Fruit fly (Drosophila melanogaster) whole organism, embryonic: ENCODE data around the gene CG42495.

ENCODE experiments used
- Bdp1 ChIP-seq: fragments of 200-800 bp; sonication (Bioruptor generic); optimal IDR thresholded peaks from 3 replicates; lab custom pipeline; 2016; ENCODE audit warnings: missing biosample characterization, missing genetic modification characterization
- Bteb2 ChIP-seq: fragments of 200-800 bp; sonication (Bioruptor generic); optimal IDR thresholded peaks from 2 replicates; lab custom pipeline; 2016; ENCODE audit warnings: missing biosample characterization, missing genetic modification characterization
- CG10147 ChIP-seq: fragments of 200-800 bp; sonication (Bioruptor generic); optimal IDR thresholded peaks from 2 replicates; lab custom pipeline; 2019; ENCODE audit warnings: missing biosample characterization, mild to moderate bottlenecking, missing genetic modification characterization, moderate library complexity
- CG10274 ChIP-seq: fragments of 200-800 bp; sonication (Bioruptor generic); optimal IDR thresholded peaks from 3 replicates; lab custom pipeline; 2017; ENCODE audit warnings: missing biosample characterization, mild to moderate bottlenecking, missing genetic modification characterization
- CG11723 ChIP-seq: fragments of 200-800 bp; sonication (Bioruptor generic); optimal IDR thresholded peaks from 2 replicates; lab custom pipeline; 2017; ENCODE audit warnings: missing biosample characterization, mild to moderate bottlenecking, missing genetic modification characterization
- CG12236 ChIP-seq: fragments of 200-800 bp; sonication (Bioruptor generic); optimal IDR thresholded peaks from 2 replicates; lab custom pipeline; 2016; ENCODE audit warnings: missing biosample characterization, missing genetic modification characterization
- CG12659 ChIP-seq: fragments of 200-800 bp; sonication (Bioruptor generic); optimal IDR thresholded peaks from 3 replicates; lab custom pipeline; 2017; ENCODE audit warnings: mild to moderate bottlenecking, missing biosample characterization, missing genetic modification reagents, missing genetic modification characterization
- CG12942 ChIP-seq: fragments of 200-800 bp; sonication (Bioruptor generic); optimal IDR thresholded peaks from 3 replicates; lab custom pipeline; 2016; ENCODE audit warnings: missing biosample characterization, missing genetic modification characterization
- CG15479 ChIP-seq: fragments of 200-800 bp; sonication (Bioruptor generic); optimal IDR thresholded peaks from 3 replicates; lab custom pipeline; 2019; ENCODE audit warnings: missing biosample characterization, mild to moderate bottlenecking, missing genetic modification characterization, moderate library complexity
- CG17385 ChIP-seq: fragments of 200-800 bp; sonication (Bioruptor generic); optimal IDR thresholded peaks from 3 replicates; lab custom pipeline; 2018; ENCODE audit warnings: missing biosample characterization, mild to moderate bottlenecking, missing genetic modification characterization
- CG2712 ChIP-seq: fragments of 200-800 bp; optimal IDR thresholded peaks from 3 replicates; lab custom pipeline; 2019; ENCODE audit warnings: missing biosample characterization, mild to moderate bottlenecking, missing genetic modification characterization, moderate library complexity
- CG31224 ChIP-seq: fragments of 200-800 bp; sonication (Bioruptor generic); IDR thresholded peaks from 2 replicates; pipeline ENCODE4 v1.3.6; 2022; ENCODE audit warnings: missing biosample characterization, missing genetic modification characterization
- CG3847 ChIP-seq: fragments of 200-800 bp; sonication (Bioruptor generic); IDR thresholded peaks from 2 replicates; pipeline ENCODE4 v1.3.6; 2022; ENCODE audit warnings: missing biosample characterization, missing genetic modification characterization
- CG4282 ChIP-seq: fragments of 200-800 bp; sonication (Bioruptor generic); optimal IDR thresholded peaks from 2 replicates; lab custom pipeline; 2016; ENCODE audit warnings: missing biosample characterization, missing genetic modification characterization
- CG4328 ChIP-seq: fragments of 200-800 bp; sonication (Bioruptor generic); optimal IDR thresholded peaks from 3 replicates; lab custom pipeline; 2017; ENCODE audit warnings: missing biosample characterization, missing genetic modification reagents, missing genetic modification characterization
- CG6254 ChIP-seq: fragments of 200-800 bp; sonication (Bioruptor generic); optimal IDR thresholded peaks from 3 replicates; lab custom pipeline; 2017; ENCODE audit warnings: mild to moderate bottlenecking, missing biosample characterization, missing genetic modification reagents, missing genetic modification characterization
- CG6272 ChIP-seq: fragments of 200-800 bp; sonication (Bioruptor generic); IDR thresholded peaks from 2 replicates; pipeline ENCODE4 v1.3.6; 2022; ENCODE audit warnings: missing biosample characterization, missing genetic modification characterization
- CG6654 ChIP-seq: fragments of 200-800 bp; sonication (Bioruptor generic); optimal IDR thresholded peaks from 2 replicates; lab custom pipeline; 2017; ENCODE audit warnings: missing biosample characterization, mild to moderate bottlenecking, missing genetic modification characterization
- CG6854 ChIP-seq: fragments of 200-800 bp; sonication (Bioruptor generic); optimal IDR thresholded peaks from 3 replicates; lab custom pipeline; 2017; ENCODE audit warnings: missing biosample characterization, mild to moderate bottlenecking, missing genetic modification characterization
- CG7786 ChIP-seq: fragments of 200-800 bp; sonication (Bioruptor generic); optimal IDR thresholded peaks from 2 replicates; lab custom pipeline; 2016; ENCODE audit warnings: missing biosample characterization, missing genetic modification characterization
- Dfd ChIP-seq, 2 experiments: fragments of >200 bp; optimal IDR thresholded peaks; 2 replicates each; lab custom pipeline; 2017; ENCODE audit warnings: missing biosample characterization in 2 of 2, missing genetic modification characterization in 2 of 2
- Eip74EF ChIP-seq, 2 experiments: fragments of 200-800 bp in 1 of 2; fragments of >200 bp in 1 of 2; sonication (Bioruptor generic) in 1 of 2; optimal IDR thresholded peaks; 2 replicates each; lab custom pipeline; 2017 to 2019; ENCODE audit warnings: missing biosample characterization in 2 of 2, missing genetic modification characterization in 2 of 2, mild to moderate bottlenecking in 1 of 2, moderate library complexity in 1 of 2
- H15 ChIP-seq: fragments of 200-800 bp; sonication (Bioruptor generic); IDR thresholded peaks from 3 replicates; pipeline ENCODE4 v1.3.6; 2022; ENCODE audit warnings: missing biosample characterization, missing genetic modification characterization
- Hmx ChIP-seq: fragments of 200-800 bp; sonication (Bioruptor generic); optimal IDR thresholded peaks from 2 replicates; lab custom pipeline; 2016; ENCODE audit warnings: missing biosample characterization, missing genetic modification characterization
- NfI ChIP-seq: fragments of 200-800 bp; sonication (Bioruptor generic); optimal IDR thresholded peaks from 3 replicates; lab custom pipeline; 2018; ENCODE audit warnings: missing biosample characterization, mild to moderate bottlenecking, missing genetic modification characterization, moderate library complexity
- Oli ChIP-seq: fragments of 200-800 bp; sonication (Bioruptor generic); optimal IDR thresholded peaks from 2 replicates; lab custom pipeline; 2018; ENCODE audit warnings: missing biosample characterization, mild to moderate bottlenecking, missing genetic modification characterization, moderate library complexity
- PHDP ChIP-seq: fragments of 200-800 bp; sonication (Bioruptor generic); optimal IDR thresholded peaks from 3 replicates; lab custom pipeline; 2018; ENCODE audit warnings: missing biosample characterization, mild to moderate bottlenecking, missing genetic modification characterization, moderate library complexity
- Ravus ChIP-seq: fragments of 200-800 bp; sonication (Bioruptor generic); IDR thresholded peaks from 2 replicates; pipeline ENCODE4 v1.3.6; 2022; ENCODE audit warnings: missing biosample characterization, missing genetic modification characterization
- Sin3A ChIP-seq: fragments of >200 bp; optimal IDR thresholded peaks from 2 replicates; lab custom pipeline; 2018
- Sox102F ChIP-seq: fragments of 200-800 bp; sonication (Bioruptor generic); optimal IDR thresholded peaks from 2 replicates; lab custom pipeline; 2018; ENCODE audit warnings: missing biosample characterization, mild to moderate bottlenecking, missing genetic modification characterization, moderate library complexity
- Trl ChIP-seq, 3 experiments: fragments of >200 bp in 2 of 3; fragments of 200-800 bp in 1 of 3; sonication (Bioruptor generic) in 1 of 3; optimal IDR thresholded peaks; 2 replicates in 1 of 3; 3 replicates in 2 of 3; lab custom pipeline; 2016 to 2017; ENCODE audit warnings: missing biosample characterization in 1 of 3, missing genetic modification characterization in 1 of 3
- ac ChIP-seq: fragments of 200-800 bp; sonication (Bioruptor generic); optimal IDR thresholded peaks from 3 replicates; lab custom pipeline; 2017; ENCODE audit warnings: missing biosample characterization, mild to moderate bottlenecking, missing genetic modification characterization
- ash1 ChIP-seq: fragments of 200-800 bp; sonication (Bioruptor generic); optimal IDR thresholded peaks from 2 replicates; lab custom pipeline; 2018; ENCODE audit warnings: missing biosample characterization, mild to moderate bottlenecking, missing genetic modification characterization
- az2 ChIP-seq: fragments of 200-800 bp; sonication (Bioruptor generic); optimal IDR thresholded peaks from 3 replicates; lab custom pipeline; 2016; ENCODE audit warnings: missing biosample characterization, missing genetic modification characterization
- bbx ChIP-seq: fragments of 200-800 bp; sonication (Bioruptor generic); IDR thresholded peaks from 2 replicates; pipeline ENCODE4 v1.3.6; 2022; ENCODE audit warnings: missing biosample characterization, missing genetic modification characterization; ENCODE audit not compliant: partially characterized antibody
- chm ChIP-seq: fragments of 200-800 bp; sonication (Bioruptor generic); IDR thresholded peaks from 2 replicates; pipeline ENCODE4 v1.3.6; 2022; ENCODE audit warnings: missing biosample characterization, missing genetic modification characterization
- dm ChIP-seq: fragments of 200-800 bp; sonication (Bioruptor generic); optimal IDR thresholded peaks from 3 replicates; lab custom pipeline; 2016; ENCODE audit warnings: missing biosample characterization, missing genetic modification characterization
- esg ChIP-seq: fragments of 200-800 bp; sonication (Bioruptor generic); conservative IDR thresholded peaks from 2 replicates; pipeline ENCODE4 v1.3.6; 2022; ENCODE audit warnings: missing biosample characterization, missing genetic modification characterization
- gem ChIP-seq: fragments of 200-800 bp; sonication (Bioruptor generic); optimal IDR thresholded peaks from 2 replicates; lab custom pipeline; 2019; ENCODE audit warnings: missing biosample characterization, mild to moderate bottlenecking, missing genetic modification characterization, moderate library complexity
- her ChIP-seq: fragments of 200-800 bp; sonication (Bioruptor generic); optimal IDR thresholded peaks from 2 replicates; lab custom pipeline; 2016; ENCODE audit warnings: missing biosample characterization, missing genetic modification characterization
- mam ChIP-seq: fragments of 200-800 bp; sonication (Bioruptor generic); optimal IDR thresholded peaks from 3 replicates; lab custom pipeline; 2016; ENCODE audit warnings: missing biosample characterization, missing genetic modification characterization
- oc ChIP-seq: fragments of 200-800 bp; sonication (Bioruptor generic); optimal IDR thresholded peaks from 2 replicates; lab custom pipeline; 2018; ENCODE audit warnings: missing biosample characterization, mild to moderate bottlenecking, missing genetic modification characterization, moderate library complexity
- pzg ChIP-seq: fragments of 200-800 bp; sonication (Bioruptor generic); optimal IDR thresholded peaks from 3 replicates; lab custom pipeline; 2018; ENCODE audit warnings: missing biosample characterization, mild to moderate bottlenecking, missing genetic modification characterization, moderate library complexity
- repo ChIP-seq: fragments of 200-800 bp; sonication (Bioruptor generic); optimal IDR thresholded peaks from 2 replicates; lab custom pipeline; 2016; ENCODE audit warnings: missing biosample characterization, missing genetic modification characterization
- run ChIP-seq: fragments of 200-800 bp; sonication (Bioruptor generic); optimal IDR thresholded peaks from 3 replicates; lab custom pipeline; 2018; ENCODE audit warnings: missing biosample characterization, mild to moderate bottlenecking, missing genetic modification characterization
- sc ChIP-seq, 3 experiments: fragments of >200 bp in 2 of 3; fragments of 200-800 bp in 1 of 3; sonication (Bioruptor generic) in 1 of 3; optimal IDR thresholded peaks; 2 replicates in 2 of 3; 3 replicates in 1 of 3; lab custom pipeline; 2017; ENCODE audit warnings: mild to moderate bottlenecking in 1 of 3, missing biosample characterization in 1 of 3, missing genetic modification characterization in 1 of 3, missing genetic modification reagents in 1 of 3
- sens ChIP-seq: fragments of 200-800 bp; sonication (Bioruptor generic); peaks from one replicate; lab custom pipeline; 2016; ENCODE audit warnings: missing biosample characterization, missing genetic modification characterization
- stc ChIP-seq: fragments of 200-800 bp; sonication (Bioruptor generic); IDR thresholded peaks from 2 replicates; pipeline ENCODE4 v1.3.6; 2022; ENCODE audit warnings: missing biosample characterization, missing genetic modification characterization
- wor ChIP-seq: fragments of 200-800 bp; sonication (Bioruptor generic); IDR thresholded peaks from 2 replicates; pipeline ENCODE4 v1.3.6; 2022; ENCODE audit warnings: missing biosample characterization, missing genetic modification characterization
- zen ChIP-seq: fragments of 200-800 bp; sonication (Bioruptor generic); optimal IDR thresholded peaks from 3 replicates; lab custom pipeline; 2018; ENCODE audit warnings: missing biosample characterization, mild to moderate bottlenecking, missing genetic modification characterization, moderate library complexity

CG42495 gene

DNA sequence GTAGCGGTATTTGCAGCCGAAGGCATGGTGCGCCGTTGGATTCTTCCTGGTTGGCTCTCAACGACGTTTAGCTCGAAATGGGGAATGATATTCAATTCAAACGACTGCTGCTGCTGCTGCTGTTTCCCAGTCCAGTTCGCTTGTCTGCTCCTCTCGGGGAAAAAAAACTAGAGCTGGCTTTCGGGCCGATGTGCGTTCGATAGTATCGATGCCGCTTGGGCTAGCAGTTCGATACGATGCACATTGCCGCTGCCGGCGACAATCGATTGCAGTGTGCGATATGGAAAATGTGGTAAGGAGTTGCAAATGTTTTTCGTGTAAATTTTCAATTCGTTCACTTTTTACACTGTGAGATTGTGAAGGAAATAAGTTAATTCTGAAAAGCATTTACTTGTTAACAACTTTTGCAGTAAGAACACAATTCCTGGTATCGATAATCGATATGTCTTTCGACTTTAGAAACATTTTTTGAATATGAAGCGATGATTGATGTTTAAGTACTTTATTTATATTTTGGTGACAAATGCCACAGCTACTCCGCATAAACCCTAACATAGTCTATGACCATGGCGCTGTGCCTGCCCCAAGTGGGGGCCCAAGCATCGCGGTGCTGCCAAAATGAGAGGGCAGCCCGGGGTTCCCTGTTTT, 5.9 kb downstream of the CG42495 start, which contains the start of gene Capr (continued):
- no peak for TF ChIP-seq H15
- peak; percentile 9 for TF ChIP-seq PHDP
- TF ChIP-seq CG12659 = peak; percentile 67
- no peak for TF ChIP-seq Hmx
- peak; percentile 57 for TF ChIP-seq CG4282 (GFP tag; lab: Kevin White, UChicago)
- TF ChIP-seq CG15479 (GFP tag; lab: Kevin White, UChicago) = no peak
- peak; percentile 54 for TF ChIP-seq CG2712 (tag; lab: Kevin White, UChicago)
- no peak for TF ChIP-seq Ravus (GFP tag; lab: Robert Waterston, UW)
- peak; percentile 64 for TF ChIP-seq sens
- no peak for TF ChIP-seq repo (GFP tag; lab: Kevin White, UChicago)
- TF ChIP-seq chm (GFP tag; lab: Robert Waterston, UW) = 0 out of 2 replicates have a peak, but pooled peaks have one; percentile 22
- no peak for TF ChIP-seq sc (optimal IDR thresholded peaks at IDR 0.05; lab: Kevin White, UChicago)
- no peak for TF ChIP-seq sc (GFP tag; optimal IDR thresholded peaks at IDR 0.05; lab: Kevin White, UChicago)
- no peak for TF ChIP-seq CG10274 (GFP tag; lab: Kevin White, UChicago)
- TF ChIP-seq CG6654 (GFP tag; lab: Kevin White, UChicago) = no peak
- TF ChIP-seq Trl (optimal IDR thresholded peaks at IDR 0.05; lab: Kevin White, UChicago) = no peak
- peak; percentile 39 for TF ChIP-seq Trl (GFP tag; optimal IDR thresholded peaks at IDR 0.05; lab: Kevin White, UChicago)
- no peak for TF ChIP-seq Sox102F (GFP tag; lab: Kevin White, UChicago)
- no peak for TF ChIP-seq Bdp1 (GFP tag; lab: Kevin White, UChicago)
- TF ChIP-seq Oli = no peak
- TF ChIP-seq CG6854 (GFP tag; lab: Kevin White, UChicago) = no peak
- peak; percentile 14 for TF ChIP-seq NfI (GFP tag; lab: Kevin White, UChicago)
- peak; percentile 64 for TF ChIP-seq mam (GFP tag; lab: Kevin White, UChicago)
- TF ChIP-seq gem (tag; lab: Kevin White, UChicago) = no peak
- no peak for TF ChIP-seq CG17385 (GFP tag; lab: Kevin White, UChicago)
- no peak for TF ChIP-seq stc (GFP tag; lab: Robert Waterston, UW)
- no peak for TF ChIP-seq ash1
- peak; percentile 83 for TF ChIP-seq CG6272 (GFP tag; lab: Robert Waterston, UW)
- peak; percentile 24 for TF ChIP-seq Bteb2 (GFP tag; lab: Kevin White, UChicago)
- peak; percentile 79 for TF ChIP-seq dm (GFP tag; lab: Kevin White, UChicago)
- TF ChIP-seq oc (tag; lab: Kevin White, UChicago) = no peak
- TF ChIP-seq zen (tag; lab: Kevin White, UChicago) = peak; percentile 12
- TF ChIP-seq CG12236 (GFP tag; lab: Kevin White, UChicago) = no peak
- TF ChIP-seq wor (GFP tag; lab: Robert Waterston, UW) = no peak
- TF ChIP-seq CG11723 (GFP tag; lab: Kevin White, UChicago) = no peak
- TF ChIP-seq az2 = no peak
- no peak for TF ChIP-seq CG10147
- peak in 1 of 2 experiments; percentile 63 for TF ChIP-seq Dfd (GFP tag; optimal IDR thresholded peaks at IDR 0.05; lab: Kevin White, UChicago)
- TF ChIP-seq Sin3A = peak; percentile 89
- peak; percentile 70 for TF ChIP-seq CG3847 (GFP tag; lab: Robert Waterston, UW)
- TF ChIP-seq her (GFP tag; lab: Kevin White, UChicago) = peak; percentile 58
- no peak for TF ChIP-seq ac (GFP tag; lab: Kevin White, UChicago)
- TF ChIP-seq CG7786 (GFP tag; lab: Kevin White, UChicago) = peak; percentile 29
- peak; percentile 93 for TF ChIP-seq pzg (GFP tag; lab: Kevin White, UChicago)
- TF ChIP-seq CG6254 (GFP tag; lab: Kevin White, UChicago) = no peak
- TF ChIP-seq bbx (GFP tag; lab: Robert Waterston, UW) = peak; percentile 100
- no peak for TF ChIP-seq CG31224
- TF ChIP-seq run (tag; lab: Kevin White, UChicago) = no peak
- TF ChIP-seq CG12942 (GFP tag; lab: Kevin White, UChicago) = no peak
- no peak for TF ChIP-seq Eip74EF (GFP tag; optimal IDR thresholded peaks at IDR 0.05; lab: Kevin White, UChicago)
- TF ChIP-seq CG4328 (GFP tag; lab: Kevin White, UChicago) = no peak
- TF ChIP-seq esg (GFP tag; lab: Robert Waterston, UW) = no peak
